Worm (Caenorhabditis elegans) whole organism, L4/young adult: Measurements from ENCODE around the gene lgc-21.

ENCODE experiments used
- W03F9.2 ChIP-seq: fragments of 150-350 bp; optimal IDR thresholded peaks from 2 replicates; lab custom pipeline; 2014; ENCODE audit warnings: missing biosample characterization, missing genetic modification characterization
- dao-5 ChIP-seq: sonication (generic microtip); optimal IDR thresholded peaks from 2 replicates; lab custom pipeline; 2016; ENCODE audit warnings: missing genotype, missing genetic modification characterization, moderate library complexity, missing compliant biosample characterization
- him-1 ChIP-seq: sonication (generic microtip); optimal IDR thresholded peaks from 2 replicates; lab custom pipeline; 2016; ENCODE audit warnings: missing genotype, missing genetic modification reagents, missing genetic modification characterization, missing compliant biosample characterization

ce11 chrX:14085208-14085607 is 17.4 kb upstream of the lgc-21 start, which contains the start of gene F16B12.1:
- TF ChIP-seq W03F9.2 (tag; lab: Kevin White, UChicago) = no peak
- no peak for TF ChIP-seq him-1
- no peak for TF ChIP-seq dao-5 (tag; lab: Kevin White, UChicago)
